Fruit fly (Drosophila melanogaster) whole organism, embryonic: ENCODE data around the gene Hr78.

Experiments
- Atf6 ChIP-seq: fragments of 200-800 bp; sonication (Bioruptor generic); IDR thresholded peaks from 2 replicates; pipeline ENCODE4 v1.3.6; 2022; ENCODE audit warnings: missing biosample characterization, missing genetic modification characterization
- BtbVII ChIP-seq: fragments of 200-800 bp; sonication (Bioruptor generic); optimal IDR thresholded peaks from 3 replicates; lab custom pipeline; 2017; ENCODE audit warnings: missing biosample characterization, mild to moderate bottlenecking, missing genetic modification characterization
- CG10462 ChIP-seq: fragments of 200-800 bp; sonication (Bioruptor generic); optimal IDR thresholded peaks from 2 replicates; lab custom pipeline; 2016; ENCODE audit warnings: missing biosample characterization, missing genetic modification characterization
- CG11085 ChIP-seq: fragments of 200-800 bp; sonication (Bioruptor generic); IDR thresholded peaks from 2 replicates; pipeline ENCODE4 v1.3.6; 2022; ENCODE audit warnings: missing biosample characterization, missing genetic modification characterization
- CG11456 ChIP-seq: fragments of 200-800 bp; sonication (Bioruptor generic); IDR thresholded peaks from 3 replicates; pipeline ENCODE4 v1.3.6; 2022; ENCODE audit warnings: missing biosample characterization, missing genetic modification characterization
- CG13296 ChIP-seq: fragments of 200-800 bp; sonication (Bioruptor generic); optimal IDR thresholded peaks from 3 replicates; lab custom pipeline; 2018; ENCODE audit warnings: missing biosample characterization, mild to moderate bottlenecking, missing genetic modification characterization
- CG14710 ChIP-seq: fragments of 200-800 bp; sonication (Bioruptor generic); optimal IDR thresholded peaks from 3 replicates; lab custom pipeline; 2019; ENCODE audit warnings: missing biosample characterization, mild to moderate bottlenecking, missing genetic modification characterization, moderate library complexity
- CG15601 ChIP-seq: fragments of 200-800 bp; sonication (Bioruptor generic); optimal IDR thresholded peaks from 3 replicates; lab custom pipeline; 2019; ENCODE audit warnings: missing biosample characterization, mild to moderate bottlenecking, missing genetic modification characterization, moderate library complexity
- CG16779 ChIP-seq: fragments of 200-800 bp; sonication (Bioruptor generic); IDR thresholded peaks from 2 replicates; pipeline ENCODE4 v1.3.6; 2022; ENCODE audit warnings: missing biosample characterization, missing genetic modification characterization
- CG16863 ChIP-seq: fragments of 200-800 bp; sonication (Bioruptor generic); optimal IDR thresholded peaks from 3 replicates; lab custom pipeline; 2016; ENCODE audit warnings: missing biosample characterization, missing genetic modification characterization
- CG17361 ChIP-seq: fragments of 200-800 bp; sonication (Bioruptor generic); IDR thresholded peaks from 3 replicates; pipeline ENCODE4 v1.3.6; 2022; ENCODE audit warnings: missing biosample characterization, missing genetic modification characterization
- CG2889 ChIP-seq: fragments of 200-800 bp; sonication (Bioruptor generic); IDR thresholded peaks from 3 replicates; pipeline ENCODE4 v1.3.6; 2022; ENCODE audit warnings: missing biosample characterization, missing genetic modification characterization
- CG30020 ChIP-seq: fragments of 200-800 bp; optimal IDR thresholded peaks from 2 replicates; lab custom pipeline; 2019; ENCODE audit warnings: missing biosample characterization, mild to moderate bottlenecking, missing genetic modification characterization, moderate library complexity
- CG31365 ChIP-seq: fragments of 200-800 bp; sonication (Bioruptor generic); optimal IDR thresholded peaks from 2 replicates; lab custom pipeline; 2018; ENCODE audit warnings: missing biosample characterization, mild to moderate bottlenecking, missing genetic modification characterization
- CG3163 ChIP-seq: fragments of 200-800 bp; sonication (Bioruptor generic); optimal IDR thresholded peaks from 3 replicates; lab custom pipeline; 2016; ENCODE audit warnings: missing biosample characterization, missing genetic modification characterization
- CG3838 ChIP-seq: fragments of 200-800 bp; sonication (Bioruptor generic); optimal IDR thresholded peaks from 3 replicates; lab custom pipeline; 2016; ENCODE audit warnings: missing biosample characterization, missing genetic modification characterization
- CG8359 ChIP-seq: fragments of 200-800 bp; sonication (Bioruptor generic); optimal IDR thresholded peaks from 2 replicates; lab custom pipeline; 2017; ENCODE audit warnings: missing biosample characterization, mild to moderate bottlenecking, missing genetic modification characterization, borderline replicate concordance
- CG9797 ChIP-seq: fragments of 200-800 bp; sonication (Bioruptor generic); optimal IDR thresholded peaks from 3 replicates; lab custom pipeline; 2018; ENCODE audit warnings: missing biosample characterization, mild to moderate bottlenecking, missing genetic modification characterization
- CoRest ChIP-seq: fragments of 200-800 bp; sonication (Bioruptor generic); optimal IDR thresholded peaks from 3 replicates; lab custom pipeline; 2018; ENCODE audit warnings: missing biosample characterization, mild to moderate bottlenecking, missing genetic modification characterization, moderate library complexity
- D19B ChIP-seq: fragments of 200-800 bp; sonication (Bioruptor generic); optimal IDR thresholded peaks from 2 replicates; lab custom pipeline; 2017; ENCODE audit warnings: missing biosample characterization, mild to moderate bottlenecking, missing genetic modification characterization
- Dll ChIP-seq: fragments of 200-800 bp; sonication (Bioruptor generic); IDR thresholded peaks from 4 replicates; pipeline ENCODE4 v1.3.6; 2022; ENCODE audit warnings: missing biosample characterization, missing genetic modification characterization; ENCODE audit not compliant: partially characterized antibody
- ERR ChIP-seq: fragments of 200-800 bp; sonication (Bioruptor generic); optimal IDR thresholded peaks from 2 replicates; lab custom pipeline; 2016; ENCODE audit warnings: missing biosample characterization, missing genetic modification characterization
- HLH54F ChIP-seq: fragments of 200-800 bp; sonication (Bioruptor generic); optimal IDR thresholded peaks from 3 replicates; lab custom pipeline; 2016; ENCODE audit warnings: missing biosample characterization, missing genetic modification characterization
- Hand ChIP-seq: fragments of 200-800 bp; sonication (Bioruptor generic); optimal IDR thresholded peaks from 2 replicates; lab custom pipeline; 2017; ENCODE audit warnings: mild to moderate bottlenecking, missing biosample characterization, missing genetic modification reagents, missing genetic modification characterization
- Hmx ChIP-seq: fragments of 200-800 bp; sonication (Bioruptor generic); optimal IDR thresholded peaks from 2 replicates; lab custom pipeline; 2016; ENCODE audit warnings: missing biosample characterization, missing genetic modification characterization
- Kr ChIP-seq: fragments of 200-800 bp; sonication (Bioruptor generic); optimal IDR thresholded peaks from 2 replicates; lab custom pipeline; 2017; ENCODE audit warnings: missing biosample characterization, mild to moderate bottlenecking, missing genetic modification characterization
- Med ChIP-seq: fragments of 200-800 bp; sonication (Bioruptor generic); peaks from one replicate; lab custom pipeline; 2016; ENCODE audit warnings: missing biosample characterization, missing genetic modification characterization, mild to moderate bottlenecking, inconsistent platforms, moderate library complexity
- NFAT ChIP-seq: fragments of 200-800 bp; sonication (Bioruptor generic); IDR thresholded peaks from 2 replicates; pipeline ENCODE4 v1.3.6; 2022; ENCODE audit warnings: missing biosample characterization, missing genetic modification characterization
- NfI ChIP-seq: fragments of 200-800 bp; sonication (Bioruptor generic); optimal IDR thresholded peaks from 3 replicates; lab custom pipeline; 2018; ENCODE audit warnings: missing biosample characterization, mild to moderate bottlenecking, missing genetic modification characterization, moderate library complexity
- Oli ChIP-seq: fragments of 200-800 bp; sonication (Bioruptor generic); optimal IDR thresholded peaks from 2 replicates; lab custom pipeline; 2018; ENCODE audit warnings: missing biosample characterization, mild to moderate bottlenecking, missing genetic modification characterization, moderate library complexity
- Taf1 ChIP-seq: fragments of 200-800 bp; sonication (Bioruptor generic); IDR thresholded peaks from 2 replicates; pipeline ENCODE4 v1.3.6; 2022; ENCODE audit warnings: missing biosample characterization, missing genetic modification characterization
- ara ChIP-seq: fragments of 200-800 bp; sonication (Bioruptor generic); IDR thresholded peaks from 2 replicates; pipeline ENCODE4 v1.3.6; 2022; ENCODE audit warnings: missing biosample characterization, missing genetic modification characterization
- ato ChIP-seq: fragments of 200-800 bp; sonication (Bioruptor generic); IDR thresholded peaks from 2 replicates; pipeline ENCODE4 v1.3.6; 2022; ENCODE audit warnings: missing biosample characterization, missing genetic modification characterization; ENCODE audit not compliant: partially characterized antibody
- chif ChIP-seq, 2 experiments: fragments of 200-800 bp; sonication (Bioruptor generic); optimal IDR thresholded peaks; 3 replicates each; lab custom pipeline; 2016; ENCODE audit warnings: missing biosample characterization in 2 of 2, missing genetic modification characterization in 2 of 2
- chm ChIP-seq: fragments of 200-800 bp; sonication (Bioruptor generic); IDR thresholded peaks from 2 replicates; pipeline ENCODE4 v1.3.6; 2022; ENCODE audit warnings: missing biosample characterization, missing genetic modification characterization
- cwo ChIP-seq: fragments of 200-800 bp; sonication (Bioruptor generic); optimal IDR thresholded peaks from 3 replicates; lab custom pipeline; 2017; ENCODE audit warnings: missing biosample characterization, missing genetic modification characterization, mild to moderate bottlenecking, moderate library complexity, missing genetic modification reagents
- dmrt99B ChIP-seq: fragments of 200-800 bp; sonication (Bioruptor generic); optimal IDR thresholded peaks from 2 replicates; lab custom pipeline; 2018; ENCODE audit warnings: missing biosample characterization, mild to moderate bottlenecking, missing genetic modification characterization, moderate library complexity
- en ChIP-seq: fragments of 200-800 bp; sonication (Bioruptor generic); optimal IDR thresholded peaks from 2 replicates; lab custom pipeline; 2016; ENCODE audit warnings: missing biosample characterization, missing genetic modification characterization
- grn ChIP-seq: fragments of 200-800 bp; sonication (Bioruptor generic); optimal IDR thresholded peaks from 3 replicates; lab custom pipeline; 2017; ENCODE audit warnings: missing biosample characterization, missing genetic modification characterization
- kah ChIP-seq: fragments of 200-800 bp; sonication (Bioruptor generic); optimal IDR thresholded peaks from 2 replicates; lab custom pipeline; 2018; ENCODE audit warnings: missing biosample characterization, mild to moderate bottlenecking, missing genetic modification characterization
- lab ChIP-seq: fragments of 200-800 bp; sonication (Bioruptor generic); optimal IDR thresholded peaks from 3 replicates; lab custom pipeline; 2017; ENCODE audit warnings: missing biosample characterization, missing genetic modification characterization, mild to moderate bottlenecking, moderate library complexity, missing genetic modification reagents
- nau ChIP-seq: fragments of 200-800 bp; sonication (Bioruptor generic); optimal IDR thresholded peaks from 3 replicates; lab custom pipeline; 2017; ENCODE audit warnings: missing biosample characterization, mild to moderate bottlenecking, missing genetic modification characterization, missing genetic modification reagents
- otp ChIP-seq: fragments of 200-800 bp; sonication (Bioruptor generic); IDR thresholded peaks from 3 replicates; pipeline ENCODE4, ENCODE4 v1.3.6; 2022; ENCODE audit warnings: missing biosample characterization, missing genetic modification characterization
- pfk ChIP-seq: fragments of 200-800 bp; sonication (Bioruptor generic); optimal IDR thresholded peaks from 2 replicates; lab custom pipeline; 2018; ENCODE audit warnings: missing biosample characterization, mild to moderate bottlenecking, missing genetic modification characterization, moderate library complexity
- rib ChIP-seq: fragments of 200-800 bp; sonication (Bioruptor generic); IDR thresholded peaks from 2 replicates; pipeline ENCODE4 v1.3.6; 2022; ENCODE audit warnings: missing biosample characterization, missing genetic modification characterization
- sim ChIP-seq: fragments of 200-800 bp; sonication (Bioruptor generic); IDR thresholded peaks from 2 replicates; pipeline ENCODE4 v1.3.6; 2022; ENCODE audit warnings: missing biosample characterization, missing genetic modification characterization
- slp2 ChIP-seq: fragments of 200-800 bp; sonication (Bioruptor generic); optimal IDR thresholded peaks from 2 replicates; lab custom pipeline; 2016; ENCODE audit warnings: missing biosample characterization, missing genetic modification characterization
- ssp ChIP-seq: fragments of 200-800 bp; sonication (Bioruptor generic); IDR thresholded peaks from 2 replicates; pipeline ENCODE4 v1.3.6; 2022; ENCODE audit warnings: missing biosample characterization, missing genetic modification characterization
- tx ChIP-seq: fragments of 200-800 bp; sonication (Bioruptor generic); optimal IDR thresholded peaks from 2 replicates; lab custom pipeline; 2016; ENCODE audit warnings: missing biosample characterization, missing genetic modification characterization
- usp ChIP-seq: fragments of >200 bp; optimal IDR thresholded peaks from 2 replicates; lab custom pipeline; 2017; ENCODE audit warnings: missing biosample characterization, missing genetic modification characterization
- wek ChIP-seq: fragments of 200-800 bp; sonication (Bioruptor generic); optimal IDR thresholded peaks from 3 replicates; lab custom pipeline; 2018; ENCODE audit warnings: missing biosample characterization, mild to moderate bottlenecking, missing genetic modification characterization, moderate library complexity

Hr78 gene

DNA sequence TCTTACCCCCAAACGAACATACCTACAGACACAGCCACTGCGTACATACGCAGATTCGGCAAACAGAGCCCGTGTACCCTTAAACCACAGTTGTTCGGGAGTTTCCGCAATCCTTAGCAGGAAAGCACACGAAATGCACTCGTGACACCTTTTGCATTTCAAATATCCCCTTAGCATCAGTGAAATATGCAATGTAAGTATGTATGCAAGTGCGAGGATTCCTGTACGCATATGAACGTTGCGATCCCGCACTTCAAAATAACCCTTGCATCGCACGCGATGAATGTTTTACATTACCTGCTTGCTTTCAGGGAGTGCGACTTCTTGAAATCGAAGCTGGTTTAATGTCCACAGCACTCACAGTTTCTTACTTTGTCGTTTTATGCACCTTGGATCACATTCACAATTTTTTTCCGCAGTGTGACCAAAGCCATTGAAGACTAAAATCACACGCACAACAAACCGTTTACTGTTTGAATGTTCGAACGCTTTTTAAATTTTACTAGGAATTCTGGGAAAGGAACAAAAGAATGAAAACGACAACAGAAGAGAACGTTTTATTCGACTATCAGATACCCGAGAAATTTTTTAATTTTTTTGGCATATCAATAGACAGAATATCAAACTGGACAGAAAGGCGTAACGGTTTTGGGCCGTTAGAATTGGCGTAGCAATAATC lies 36.1 kb upstream of the Hr78 start, which contains the start of gene Mkrn1 (continued):
- TF ChIP-seq pfk (GFP tag; lab: Kevin White, UChicago) (peak; percentile 94), CG13296 (GFP tag; lab: Kevin White, UChicago) (no peak), CG10462 (GFP tag; lab: Kevin White, UChicago) (no peak), BtbVII (GFP tag; lab: Kevin White, UChicago) (no peak), CG11085 (GFP tag; lab: Robert Waterston, UW) (no peak), Hmx (no peak), CG17361 (GFP tag; lab: Robert Waterston, UW) (no peak; the same call in 2 of the 3 replicates), Atf6 (GFP tag; lab: Robert Waterston, UW) (no peak), CG16779 (GFP tag; lab: Robert Waterston, UW) (no peak), tx (GFP tag; lab: Kevin White, UChicago) (no peak), chif (GFP tag; optimal IDR thresholded peaks at IDR 0.05; lab: Kevin White, UChicago) (no peak), CG2889 (GFP tag; lab: Robert Waterston, UW) (no peak), sim (no peak), CG9797 (GFP tag; lab: Kevin White, UChicago) (peak; percentile 81), CG3838 (GFP tag; lab: Kevin White, UChicago) (no peak), HLH54F (no peak), CG16863 (GFP tag; lab: Kevin White, UChicago) (no peak), CG11456 (GFP tag; lab: Robert Waterston, UW) (no peak), chm (GFP tag; lab: Robert Waterston, UW) (no peak), NfI (GFP tag; lab: Kevin White, UChicago) (no peak), slp2 (GFP tag; lab: Kevin White, UChicago) (no peak), NFAT (no peak), CG30020 (tag; lab: Kevin White, UChicago) (peak; percentile 96), CG8359 (no peak), ERR (GFP tag; lab: Kevin White, UChicago) (no peak), ato (GFP tag; lab: Robert Waterston, UW) (peak; percentile 79), kah (GFP tag; lab: Kevin White, UChicago) (no peak), D19B (GFP tag; lab: Kevin White, UChicago) (peak; percentile 88), Hand (GFP tag; lab: Kevin White, UChicago) (no peak), en (GFP tag; lab: Kevin White, UChicago) (no peak), CG31365 (tag; lab: Kevin White, UChicago) (no peak), CG15601 (tag; lab: Kevin White, UChicago) (no peak), ara (GFP tag; lab: Robert Waterston, UW) (no peak), lab (no peak), Oli (no peak), otp (GFP tag; lab: Robert Waterston, UW) (no peak), wek (GFP tag; lab: Kevin White, UChicago) (peak; percentile 1), cwo (GFP tag; lab: Kevin White, UChicago) (no peak), grn (no peak), dmrt99B (tag; lab: Kevin White, UChicago) (no peak), Dll (GFP tag; lab: Robert Waterston, UW) (peak; percentile 63; the same call in 3 of the 4 replicates), usp (GFP tag; lab: Kevin White, UChicago) (no peak), Med (no peak), CG14710 (tag; lab: Kevin White, UChicago) (peak; percentile 44), CG3163 (GFP tag; lab: Kevin White, UChicago) (no peak), nau (GFP tag; lab: Kevin White, UChicago) (no peak), ssp (no peak), rib (GFP tag; lab: Robert Waterston, UW) (no peak), CoRest (no peak), Taf1 (GFP tag; lab: Robert Waterston, UW) (no peak), Kr (no peak)
